Worm (Caenorhabditis elegans): Measurements from ENCODE around the gene sox-4.

DNA sequence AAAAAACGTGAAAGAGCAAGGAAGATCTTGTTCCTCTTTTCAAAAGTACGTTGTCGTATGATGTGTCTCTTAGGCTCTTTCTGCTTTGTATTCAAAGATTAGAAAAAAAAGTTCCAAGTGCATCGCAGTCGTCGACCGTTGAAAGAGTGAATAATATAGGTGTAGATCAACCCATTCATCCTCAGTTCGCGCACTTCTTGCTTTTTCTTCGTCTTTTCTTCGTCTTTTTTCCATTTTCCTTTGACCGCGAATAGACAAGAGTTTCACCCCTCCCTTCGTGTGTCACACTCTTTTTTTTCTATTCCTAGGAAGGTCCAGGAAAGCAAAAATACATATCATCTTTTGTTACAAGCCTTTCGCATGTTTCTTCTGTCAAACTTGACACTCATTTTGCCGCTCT lies 17.9 kb upstream of the sox-4 start:
- no peak for TF ChIP-seq tab-1 (GFP tag; IDR thresholded peaks at IDR 0.05)
- TF ChIP-seq ztf-23 (GFP tag; IDR thresholded peaks at IDR 0.05) = no peak
- TF ChIP-seq flt-1 (GFP tag; IDR thresholded peaks at IDR 0.05) = no peak
- no peak for TF ChIP-seq T22C8.4 (GFP tag; IDR thresholded peaks at IDR 0.05)
- no peak for TF ChIP-seq ztf-29 (GFP tag; IDR thresholded peaks at IDR 0.05)
- TF ChIP-seq klf-2 (GFP tag; conservative IDR thresholded peaks at IDR 0.05) = no peak
- no peak for TF ChIP-seq ref-1 (GFP tag; conservative IDR thresholded peaks at IDR 0.05)
- no peak for TF ChIP-seq cog-1 (tag; optimal IDR thresholded peaks at IDR 0.05)
- TF ChIP-seq med-1 (GFP tag; optimal IDR thresholded peaks at IDR 0.05; ENCODE audit: insufficient read depth) = no peak

Measured in whole organism, midembryonic.